Worm (Caenorhabditis elegans) whole organism, late embryonic: Measurements from ENCODE around the gene cyp-33D1.

Experiments
- C38D4.7 ChIP-seq: fragments of 200-800 bp; sonication (Bioruptor generic); optimal IDR thresholded peaks from 2 replicates; lab custom pipeline; 2018; ENCODE audit warnings: mild to moderate bottlenecking, missing genetic modification characterization, moderate library complexity, missing compliant biosample characterization
- ceh-31 ChIP-seq: sonication (generic microtip); optimal IDR thresholded peaks from 2 replicates; lab custom pipeline; 2016; ENCODE audit warnings: missing genetic modification characterization, missing compliant biosample characterization
- dmd-4 ChIP-seq: sonication (generic microtip); optimal IDR thresholded peaks from 2 replicates; lab custom pipeline; 2016; ENCODE audit warnings: borderline replicate concordance, missing genetic modification characterization, missing compliant biosample characterization
- elt-2 ChIP-seq: sonication (generic microtip); optimal IDR thresholded peaks from 2 replicates; lab custom pipeline; 2016; ENCODE audit warnings: missing genetic modification reagents, missing genetic modification characterization, missing compliant biosample characterization
- fkh-10 ChIP-seq: fragments of 150-350 bp; optimal IDR thresholded peaks from 2 replicates; lab custom pipeline; 2014; ENCODE audit warnings: missing biosample characterization, missing genetic modification reagents, missing genetic modification characterization
- lim-6 ChIP-seq: sonication (generic microtip); optimal IDR thresholded peaks from 2 replicates; lab custom pipeline; 2016; ENCODE audit warnings: missing genetic modification characterization, missing compliant biosample characterization
- nhr-11 ChIP-seq: fragments of 150-350 bp; optimal IDR thresholded peaks from 2 replicates; lab custom pipeline; 2014; ENCODE audit warnings: missing biosample characterization, missing genetic modification characterization
- pqm-1 ChIP-seq: sonication (generic microtip); optimal IDR thresholded peaks from 2 replicates; lab custom pipeline; 2016; ENCODE audit warnings: missing genetic modification characterization, missing compliant biosample characterization
- pros-1 ChIP-seq: fragments of 150-350 bp; optimal IDR thresholded peaks from 2 replicates; lab custom pipeline; 2014; ENCODE audit warnings: missing biosample characterization, missing genetic modification reagents, missing genetic modification characterization
- tbx-7 ChIP-seq: sonication (generic microtip); optimal IDR thresholded peaks from 2 replicates; lab custom pipeline; 2016; ENCODE audit warnings: missing genotype, missing genetic modification characterization, missing compliant biosample characterization
- unc-55 ChIP-seq: sonication (generic microtip); optimal IDR thresholded peaks from 2 replicates; lab custom pipeline; 2017; ENCODE audit warnings: missing biosample characterization, missing genetic modification reagents, missing genetic modification characterization
- unc-86 ChIP-seq: sonication (generic microtip); optimal IDR thresholded peaks from 2 replicates; lab custom pipeline; 2016; ENCODE audit warnings: missing genetic modification characterization, missing compliant biosample characterization

ce11 chrV:16211713-16212112 lies 36.1 kb upstream of the cyp-33D1 start:
- TF ChIP-seq nhr-11 (tag; lab: Kevin White, UChicago) (no peak), C38D4.7 (GFP tag; lab: Kevin White, UChicago) (no peak), ceh-31 (no peak), unc-86 (tag; lab: Kevin White, UChicago) (no peak), pqm-1 (tag; lab: Kevin White, UChicago) (no peak), dmd-4 (tag; lab: Kevin White, UChicago) (no peak), pros-1 (tag; lab: Kevin White, UChicago) (no peak), unc-55 (GFP tag; lab: Kevin White, UChicago) (no peak), lim-6 (no peak), elt-2 (tag; lab: Kevin White, UChicago) (no peak), tbx-7 (tag; lab: Kevin White, UChicago) (no peak), fkh-10 (GFP tag; lab: Kevin White, UChicago) (no peak)
